Fruit fly (Drosophila melanogaster) Kc167 (cell line): ENCODE results near the gene Aladin.

Experiments used
- Sin3A ChIP-seq: fragments of >200 bp; optimal IDR thresholded peaks from 2 replicates; lab custom pipeline; 2018; ENCODE audit warnings: missing external identifiers
- insv ChIP-seq: fragments of >200 bp; optimal IDR thresholded peaks from 3 replicates; lab custom pipeline; 2018; ENCODE audit warnings: missing external identifiers
- psq ChIP-seq: fragments of >200 bp; optimal IDR thresholded peaks from 2 replicates; lab custom pipeline; 2017; ENCODE audit warnings: missing external identifiers

DNA sequence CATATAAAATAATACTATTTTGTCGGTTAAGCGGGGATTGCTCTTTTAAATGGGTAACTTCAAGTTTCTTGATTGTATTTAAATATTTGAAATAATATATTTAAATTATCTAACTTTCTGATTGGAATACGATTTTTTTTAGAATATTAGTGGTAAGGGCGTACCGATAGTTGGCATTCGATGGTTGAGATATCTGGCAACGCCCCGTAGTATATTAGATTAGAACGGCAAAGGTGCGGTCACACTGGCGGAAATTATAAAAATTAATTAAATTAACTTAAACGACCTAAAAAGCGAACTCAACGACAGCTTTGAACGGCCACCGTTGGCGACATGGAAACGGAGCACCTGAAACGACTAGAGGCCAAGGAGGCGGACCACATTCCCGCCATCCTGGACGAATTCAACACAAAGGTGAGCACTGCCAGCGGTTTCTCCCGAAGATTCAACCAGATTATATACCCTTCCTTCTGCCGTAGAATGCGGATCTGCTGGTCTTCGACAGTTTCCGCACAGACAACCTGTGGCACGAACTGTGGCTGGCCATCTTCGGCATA, 17.2 kb upstream of the Aladin start, which contains the start of gene ric8a:
- TF ChIP-seq psq (lab: Kevin White, UChicago) = no peak
- no peak for TF ChIP-seq insv (lab: Kevin White, UChicago)
- no peak for TF ChIP-seq Sin3A
